Worm (Caenorhabditis elegans) whole organism, L4 larva: ENCODE measurements around the gene K07B1.7.

Source experiments
- D1046.2 ChIP-seq: fragments of 200-800 bp; sonication (Bioruptor generic); IDR thresholded peaks from 2 replicates; pipeline ENCODE4 v1.3.6; 2022; ENCODE audit warnings: missing genetic modification characterization, missing compliant biosample characterization
- F26F4.8 ChIP-seq: fragments of 200-800 bp; sonication (Bioruptor generic); conservative IDR thresholded peaks from 2 replicates; pipeline ENCODE4 v1.3.6; 2022; ENCODE audit warnings: missing genetic modification characterization, missing compliant biosample characterization
- F44E2.7 ChIP-seq: fragments of 200-800 bp; sonication (Bioruptor generic); IDR thresholded peaks from 2 replicates; pipeline ENCODE4 v2.1.2; 2022; ENCODE audit warnings: missing genetic modification characterization, missing compliant biosample characterization
- F49E8.2 ChIP-seq: sonication (generic microtip); optimal IDR thresholded peaks from 2 replicates; lab custom pipeline; 2016; ENCODE audit warnings: missing compliant biosample characterization, mild to moderate bottlenecking, missing genetic modification characterization, borderline replicate concordance
- Y5F2A.4 ChIP-seq: fragments of 200-800 bp; sonication (Bioruptor generic); optimal IDR thresholded peaks from 2 replicates; lab custom pipeline; 2018; ENCODE audit warnings: mild to moderate bottlenecking, missing genetic modification characterization, missing compliant biosample characterization
- Y75B8A.6 ChIP-seq: fragments of 200-800 bp; sonication (Bioruptor generic); IDR thresholded peaks from 2 replicates; pipeline ENCODE4 v1.3.6; 2022; ENCODE audit warnings: missing genetic modification reagents, missing genetic modification characterization, missing compliant biosample characterization
- ZK337.2 ChIP-seq: fragments of 200-800 bp; sonication (Bioruptor generic); IDR thresholded peaks from 2 replicates; pipeline ENCODE4 v1.3.6; 2022; ENCODE audit warnings: missing genetic modification reagents, missing genetic modification characterization, missing compliant biosample characterization
- ZK546.5 ChIP-seq, 2 experiments: sonication (generic microtip); optimal IDR thresholded peaks; 2 replicates each; lab custom pipeline; 2017; ENCODE audit warnings: missing biosample characterization in 2 of 2, missing genetic modification characterization in 2 of 2
- aha-1 ChIP-seq: fragments of 150-350 bp; peaks from one replicate; lab custom pipeline; 2014; ENCODE audit warnings: missing biosample characterization, missing genetic modification characterization
- aly-2 ChIP-seq: sonication (generic microtip); optimal IDR thresholded peaks from 2 replicates; lab custom pipeline; 2018; ENCODE audit warnings: missing biosample characterization, missing genetic modification characterization
- ama-1 ChIP-seq: fragments of 150-350 bp; optimal IDR thresholded peaks from 2 replicates; lab custom pipeline; 2014; ENCODE audit warnings: inconsistent platforms, mixed read lengths
- arid-1 ChIP-seq: fragments of 200-800 bp; sonication (Bioruptor generic); conservative IDR thresholded peaks from 2 replicates; pipeline ENCODE4 v1.3.6; 2022; ENCODE audit warnings: missing genetic modification reagents, missing genetic modification characterization, missing compliant biosample characterization
- attf-4 ChIP-seq: sonication (generic microtip); optimal IDR thresholded peaks from 3 replicates; lab custom pipeline; 2017; ENCODE audit warnings: missing biosample characterization, missing genetic modification characterization
- ceh-32 ChIP-seq: sonication (generic microtip); optimal IDR thresholded peaks from 2 replicates; lab custom pipeline; 2016; ENCODE audit warnings: mild to moderate bottlenecking, missing genetic modification characterization, missing compliant biosample characterization; ENCODE audit not compliant: poor library complexity
- ceh-62 ChIP-seq: sonication (generic microtip); optimal IDR thresholded peaks from 2 replicates; lab custom pipeline; 2017; ENCODE audit warnings: missing biosample characterization, missing genetic modification characterization
- daf-12 ChIP-seq: fragments of 150-350 bp; optimal IDR thresholded peaks from 2 replicates; lab custom pipeline; 2014; ENCODE audit warnings: missing biosample characterization, missing genetic modification reagents, missing genetic modification characterization
- daf-19 ChIP-seq: fragments of 200-800 bp; sonication (Bioruptor generic); conservative IDR thresholded peaks from 2 replicates; pipeline ENCODE4 v1.3.6; 2022; ENCODE audit warnings: missing genetic modification characterization, missing compliant biosample characterization
- dmd-6 ChIP-seq: fragments of 200-800 bp; sonication (Bioruptor generic); IDR thresholded peaks from 2 replicates; pipeline ENCODE4 v1.3.6; 2022; ENCODE audit warnings: missing genetic modification reagents, missing genetic modification characterization, missing compliant biosample characterization
- dpl-1 ChIP-seq: fragments of 150-350 bp; optimal IDR thresholded peaks from 2 replicates; lab custom pipeline; 2014; ENCODE audit warnings: missing biosample characterization, missing genetic modification reagents, missing genetic modification characterization
- gei-8 ChIP-seq: fragments of 200-800 bp; sonication (Bioruptor generic); optimal IDR thresholded peaks from 2 replicates; lab custom pipeline; 2018; ENCODE audit warnings: mild to moderate bottlenecking, missing genetic modification characterization, missing compliant biosample characterization
- hlh-30 ChIP-seq: sonication (generic microtip); optimal IDR thresholded peaks from 2 replicates; lab custom pipeline; 2017; ENCODE audit warnings: antibody characterized with exemption, mild to moderate bottlenecking, missing genetic modification characterization, missing compliant biosample characterization; ENCODE audit not compliant: insufficient read depth
- hmg-1.1 ChIP-seq: fragments of 200-800 bp; sonication (Bioruptor generic); IDR thresholded peaks from 2 replicates; pipeline ENCODE4 v1.3.6; 2022; ENCODE audit warnings: missing genetic modification reagents, missing genetic modification characterization, missing compliant biosample characterization
- lin-13 ChIP-seq: fragments of 150-350 bp; optimal IDR thresholded peaks from 2 replicates; lab custom pipeline; 2014; ENCODE audit warnings: missing biosample characterization, missing genetic modification reagents, missing genetic modification characterization
- lin-15B ChIP-seq: fragments of 150-350 bp; sonication (generic microtip); optimal IDR thresholded peaks from 3 replicates; lab custom pipeline; 2014; ENCODE audit warnings: missing biosample characterization, missing genetic modification characterization
- lin-29 ChIP-seq: fragments of 200-800 bp; sonication (Bioruptor generic); IDR thresholded peaks from 2 replicates; pipeline ENCODE4 v1.3.6; 2022; ENCODE audit warnings: missing genetic modification reagents, missing genetic modification characterization, missing compliant biosample characterization
- lir-3 ChIP-seq: sonication (generic microtip); optimal IDR thresholded peaks from 2 replicates; lab custom pipeline; 2016; ENCODE audit warnings: mild to moderate bottlenecking, missing genetic modification characterization, missing compliant biosample characterization
- lsy-2 ChIP-seq, 2 experiments: fragments of 150-350 bp in 1 of 2; sonication (generic microtip) in 1 of 2; optimal IDR thresholded peaks; 2 replicates each; lab custom pipeline; 2014 to 2017; ENCODE audit warnings: missing biosample characterization in 2 of 2, missing genetic modification characterization in 2 of 2
- madf-9 ChIP-seq: fragments of 200-800 bp; sonication (Bioruptor generic); conservative IDR thresholded peaks from 2 replicates; pipeline ENCODE4 v1.3.6; 2022; ENCODE audit warnings: missing genetic modification reagents, missing genetic modification characterization, missing compliant biosample characterization
- mdt-29 ChIP-seq: fragments of 200-800 bp; sonication (Bioruptor generic); IDR thresholded peaks from 2 replicates; pipeline ENCODE4 v1.3.6; 2022; ENCODE audit warnings: missing genetic modification reagents, missing genetic modification characterization, missing compliant biosample characterization
- nhr-237 ChIP-seq: sonication (generic microtip); optimal IDR thresholded peaks from 2 replicates; lab custom pipeline; 2017; ENCODE audit warnings: missing biosample characterization, missing genetic modification characterization
- nhr-28 ChIP-seq: fragments of 150-350 bp; optimal IDR thresholded peaks from 2 replicates; lab custom pipeline; 2014; ENCODE audit warnings: missing biosample characterization, missing genetic modification characterization
- nhr-41 ChIP-seq: fragments of 200-800 bp; sonication (Bioruptor generic); IDR thresholded peaks from 2 replicates; pipeline ENCODE4 v1.3.6; 2022; ENCODE audit warnings: missing genetic modification reagents, missing genetic modification characterization, missing compliant biosample characterization
- nhr-42 ChIP-seq: fragments of 200-800 bp; sonication (Bioruptor generic); IDR thresholded peaks from 2 replicates; pipeline ENCODE4 v1.3.6; 2022; ENCODE audit warnings: missing genetic modification characterization, missing compliant biosample characterization
- nhr-6 ChIP-seq: fragments of 150-350 bp; optimal IDR thresholded peaks from 2 replicates; lab custom pipeline; 2014; ENCODE audit warnings: missing biosample characterization, missing genetic modification characterization
- nhr-77 ChIP-seq: fragments of 150-350 bp; optimal IDR thresholded peaks from 2 replicates; lab custom pipeline; 2014; ENCODE audit warnings: missing biosample characterization, missing genetic modification characterization
- rbr-2 ChIP-seq: sonication (generic microtip); optimal IDR thresholded peaks from 2 replicates; lab custom pipeline; 2016; ENCODE audit warnings: missing genotype, missing genetic modification characterization, missing compliant biosample characterization
- set-16 ChIP-seq: fragments of 200-800 bp; sonication (Bioruptor generic); IDR thresholded peaks from 2 replicates; pipeline ENCODE4 v1.3.6; 2022; ENCODE audit warnings: missing genetic modification reagents, missing genetic modification characterization, missing compliant biosample characterization
- skn-1 ChIP-seq: fragments of 150-350 bp; optimal IDR thresholded peaks from 2 replicates; lab custom pipeline; 2014; ENCODE audit warnings: missing biosample characterization, missing genetic modification characterization
- snpc-1.2 ChIP-seq: fragments of 200-800 bp; sonication (Bioruptor generic); IDR thresholded peaks from 2 replicates; pipeline ENCODE4 v1.3.6; 2022; ENCODE audit warnings: missing genetic modification reagents, missing genetic modification characterization, missing compliant biosample characterization
- snpc-4 ChIP-seq: fragments of 150-350 bp; optimal IDR thresholded peaks from 2 replicates; lab custom pipeline; 2014; ENCODE audit warnings: missing biosample characterization, missing genetic modification characterization
- spr-3 ChIP-seq: fragments of 200-800 bp; sonication (Bioruptor generic); optimal IDR thresholded peaks from 2 replicates; lab custom pipeline; 2018; ENCODE audit warnings: mild to moderate bottlenecking, missing genetic modification characterization, missing compliant biosample characterization
- tra-1 ChIP-seq: fragments of 200-800 bp; sonication (Bioruptor generic); IDR thresholded peaks from 2 replicates; pipeline ENCODE4 v1.3.6; 2022; ENCODE audit warnings: missing genetic modification reagents, missing genetic modification characterization, missing compliant biosample characterization
- unc-130 ChIP-seq: sonication (generic microtip); optimal IDR thresholded peaks from 2 replicates; lab custom pipeline; 2016; ENCODE audit warnings: missing genetic modification reagents, missing genetic modification characterization, missing compliant biosample characterization
- unc-39 ChIP-seq: sonication (generic microtip); optimal IDR thresholded peaks from 2 replicates; lab custom pipeline; 2017; ENCODE audit warnings: missing biosample characterization, missing genetic modification characterization
- unc-62 ChIP-seq, 3 experiments: fragments of 150-350 bp in 1 of 3; sonication (generic microtip); optimal IDR thresholded peaks in 2 of 3; peaks in 1 of 3; 1 replicate in 1 of 3; 2 replicates in 2 of 3; lab custom pipeline; 2014 to 2017; ENCODE audit warnings: missing biosample characterization in 3 of 3, missing genetic modification characterization in 3 of 3, missing genetic modification reagents in 3 of 3, missing genotype in 1 of 3
- vab-7 ChIP-seq: fragments of 200-800 bp; sonication (Bioruptor generic); IDR thresholded peaks from 2 replicates; pipeline ENCODE4 v1.3.6; 2022; ENCODE audit warnings: missing genetic modification reagents, missing genetic modification characterization, missing compliant biosample characterization
- zfp-2 ChIP-seq: sonication (generic microtip); optimal IDR thresholded peaks from 2 replicates; lab custom pipeline; 2016; ENCODE audit warnings: mild to moderate bottlenecking, missing genetic modification characterization, missing compliant biosample characterization
- zip-2 ChIP-seq: fragments of 150-350 bp; optimal IDR thresholded peaks from 2 replicates; lab custom pipeline; 2014; ENCODE audit warnings: missing biosample characterization, missing genetic modification characterization
- ztf-11 ChIP-seq: fragments of 150-350 bp; optimal IDR thresholded peaks from 2 replicates; lab custom pipeline; 2014; ENCODE audit warnings: missing biosample characterization, missing genetic modification characterization
- ztf-7 ChIP-seq: fragments of 150-350 bp; optimal IDR thresholded peaks from 2 replicates; lab custom pipeline; 2014; ENCODE audit warnings: missing biosample characterization, missing genetic modification characterization

The K07B1.7 gene

ce11 chrV:9382538-9383328 lies 36.0 kb upstream of the K07B1.7 start (continued):
- TF ChIP-seq daf-12 (tag; lab: Kevin White, UChicago): no peak
- TF ChIP-seq lir-3 (tag; lab: Kevin White, UChicago): no peak
- no peak for TF ChIP-seq vab-7
- TF ChIP-seq ceh-32: no peak
- no peak for TF ChIP-seq zfp-2 (tag; lab: Kevin White, UChicago)
- no peak for TF ChIP-seq nhr-41 (GFP tag; lab: Robert Waterston, UW)
- TF ChIP-seq Y75B8A.6 (GFP tag; lab: Robert Waterston, UW): no peak
- TF ChIP-seq nhr-28 (tag; lab: Kevin White, UChicago): peak; percentile 8
- no peak for TF ChIP-seq ztf-7 (tag; lab: Kevin White, UChicago)
- no peak for TF ChIP-seq spr-3 (GFP tag; lab: Kevin White, UChicago)
- peak; percentile 4 for TF ChIP-seq dpl-1 (GFP tag; lab: Kevin White, UChicago)
- no peak for TF ChIP-seq rbr-2 (tag; lab: Kevin White, UChicago)
- no peak for TF ChIP-seq skn-1 (tag; lab: Kevin White, UChicago)
- no peak for TF ChIP-seq madf-9 (GFP tag; lab: Robert Waterston, UW)
- TF ChIP-seq hmg-1.1 (GFP tag; lab: Robert Waterston, UW): no peak
- TF ChIP-seq nhr-237 (tag; lab: Kevin White, UChicago): no peak
- no peak for TF ChIP-seq nhr-42 (GFP tag; lab: Robert Waterston, UW)
- no peak for TF ChIP-seq daf-19 (GFP tag; lab: Robert Waterston, UW)
- TF ChIP-seq unc-62 (GFP tag; optimal IDR thresholded peaks at IDR 0.05 in 1 of 2; lab: Kevin White, UChicago): no peak
- TF ChIP-seq unc-62 (tag; optimal IDR thresholded peaks at IDR 0.05; lab: Kevin White, UChicago): no peak
- no peak for TF ChIP-seq gei-8
- no peak for TF ChIP-seq unc-39 (tag; lab: Kevin White, UChicago)
- TF ChIP-seq set-16 (GFP tag; lab: Robert Waterston, UW): no peak
- no peak for TF ChIP-seq ztf-11
- no peak for TF ChIP-seq zip-2 (tag; lab: Kevin White, UChicago)
- TF ChIP-seq Y5F2A.4 (GFP tag; lab: Kevin White, UChicago): no peak
- no peak for TF ChIP-seq snpc-1.2
- TF ChIP-seq lin-13: no peak
- TF ChIP-seq ceh-62: no peak
- TF ChIP-seq ZK546.5 (tag; optimal IDR thresholded peaks at IDR 0.05; lab: Kevin White, UChicago): no peak
- no peak for TF ChIP-seq lin-15B
- no peak for TF ChIP-seq lin-29 (GFP tag; lab: Robert Waterston, UW)
- TF ChIP-seq ama-1 (lab: Kevin White, UChicago): no peak
- TF ChIP-seq F26F4.8 (GFP tag; lab: Robert Waterston, UW): no peak
- no peak for TF ChIP-seq nhr-77 (tag; lab: Kevin White, UChicago)
- TF ChIP-seq arid-1: no peak
- TF ChIP-seq D1046.2 (GFP tag; lab: Robert Waterston, UW): no peak
- no peak for TF ChIP-seq F44E2.7 (GFP tag; lab: Robert Waterston, UW)
- no peak for TF ChIP-seq snpc-4 (tag; lab: Kevin White, UChicago)
- TF ChIP-seq aly-2: no peak
- TF ChIP-seq aha-1 (tag; lab: Kevin White, UChicago): no peak
- no peak for TF ChIP-seq ZK337.2 (GFP tag; lab: Robert Waterston, UW)
- peak; percentile 47; the same call in 1 of the 2 replicates for TF ChIP-seq mdt-29 (GFP tag; lab: Robert Waterston, UW)
- TF ChIP-seq attf-4: no peak
- no peak for TF ChIP-seq nhr-6 (tag; lab: Kevin White, UChicago)
- TF ChIP-seq tra-1 (GFP tag; lab: Robert Waterston, UW): no peak
- TF ChIP-seq lsy-2 (tag; optimal IDR thresholded peaks at IDR 0.05; lab: Kevin White, UChicago): no peak
- 0 out of 2 replicates have a peak, but pooled peaks have one; percentile 20 for TF ChIP-seq dmd-6
- TF ChIP-seq F49E8.2 (tag; lab: Kevin White, UChicago): peak; percentile 87
- TF ChIP-seq hlh-30 (tag; lab: Kevin White, UChicago): peak; percentile 28
- TF ChIP-seq unc-130 (GFP tag; lab: Kevin White, UChicago): peak; percentile 68
